Worm (Caenorhabditis elegans): ENCODE data around the gene C01C10.2.
A peak's percentile ranks its signal among the peaks of the same experiment; 100 is the strongest.

Gene C01C10.2

DNA sequence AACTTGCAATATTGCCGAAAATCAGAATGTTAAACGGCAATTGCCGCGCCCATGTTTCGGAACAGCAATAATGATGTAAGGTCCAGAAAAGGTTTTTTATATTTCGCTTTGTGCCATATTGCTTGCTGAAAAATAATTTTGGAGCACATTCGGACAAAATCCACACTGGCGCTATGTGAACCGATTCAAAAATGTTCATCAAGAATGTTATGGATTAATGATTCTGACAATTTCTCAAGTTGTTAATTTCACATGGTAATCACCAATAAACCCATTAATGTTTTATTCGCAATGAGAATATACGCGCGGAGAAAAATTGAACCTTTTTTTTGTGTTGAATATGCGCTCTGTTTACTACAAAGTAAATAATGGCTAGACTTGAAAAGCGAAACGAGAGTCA is 33.4 kb downstream of the C01C10.2 start:
- TF ChIP-seq aha-1 (tag) (peak; percentile 91), unc-62 (GFP tag; optimal IDR thresholded peaks at IDR 0.05 in 1 of 2) (peak in 1 of 2 experiments; percentile 74), unc-62 (tag; optimal IDR thresholded peaks at IDR 0.05) (no peak), nhr-102 (tag; optimal IDR thresholded peaks at IDR 0.05) (no peak)

- TF ChIP-seq aly-2 (tag; optimal IDR thresholded peaks at IDR 0.05) (no peak), F49E8.2 (tag; optimal IDR thresholded peaks at IDR 0.05; ENCODE audit: borderline replicate concordance) (no peak), unc-39 (tag; optimal IDR thresholded peaks at IDR 0.05) (no peak), pha-4 (GFP tag; IDR thresholded peaks at IDR 0.05) (no peak), pha-4 (tag; optimal IDR thresholded peaks at IDR 0.05) (no peak), Y75B8A.6 (GFP tag; IDR thresholded peaks at IDR 0.05) (no peak), F37D6.2 (tag; optimal IDR thresholded peaks at IDR 0.05) (no peak), lsy-2 (tag; optimal IDR thresholded peaks at IDR 0.05) (no peak), ctbp-1 (GFP tag; IDR thresholded peaks at IDR 0.05) (no peak), madf-9 (GFP tag; conservative IDR thresholded peaks at IDR 0.05) (no peak), lim-7 (GFP tag; IDR thresholded peaks at IDR 0.05) (no peak), mdl-1 (tag; optimal IDR thresholded peaks at IDR 0.05) (no peak), lin-39 (tag; optimal IDR thresholded peaks at IDR 0.05) (no peak), egl-43 (GFP tag; IDR thresholded peaks at IDR 0.05) (no peak), F10B5.3 (tag; optimal IDR thresholded peaks at IDR 0.05) (no peak), hlh-11 (tag; optimal IDR thresholded peaks at IDR 0.05) (no peak), mep-1 (tag; optimal IDR thresholded peaks at IDR 0.05) (no peak), fos-1 (tag; optimal IDR thresholded peaks at IDR 0.05) (no peak)
These were observed 37.1 kb downstream of the C01C10.2 start, which contains the start of gene C10A4.4 for ce11 chrX:7400788-7401187. Gene C10A4.4 (plus strand): TSS chrX:7401088.

DNA sequence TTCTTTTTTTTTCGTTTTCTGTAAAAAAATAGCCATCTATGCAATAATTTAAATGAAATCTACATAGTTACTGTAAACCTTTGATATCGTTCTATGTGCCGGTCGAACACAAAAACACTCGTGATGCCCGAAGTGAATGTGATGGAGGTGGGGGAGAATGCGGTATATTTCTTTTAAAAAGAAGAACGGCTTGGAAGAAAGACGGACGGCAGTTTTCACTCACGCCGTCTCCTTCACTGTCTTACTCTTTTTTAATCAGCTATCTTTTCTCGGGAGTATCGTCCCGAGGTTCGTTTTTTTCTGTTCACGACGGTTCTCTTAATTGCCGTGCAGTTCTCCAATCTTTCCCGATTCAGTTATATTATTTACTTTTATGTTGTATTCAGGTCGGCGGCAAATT is 39.3 kb downstream of the C01C10.2 start, which contains the start of gene C10A4.10:
C10A4.10 (plus strand) TSS at position 301 of the 400 bp plus-strand sequence.
- no peak for TF ChIP-seq php-3 (GFP tag; IDR thresholded peaks at IDR 0.05)
- no peak for TF ChIP-seq hlh-30 (tag; optimal IDR thresholded peaks at IDR 0.05; ENCODE audit: insufficient read depth)
- no peak for TF ChIP-seq lin-15B (tag; optimal IDR thresholded peaks at IDR 0.05)
- TF ChIP-seq lin-38 (GFP tag; IDR thresholded peaks at IDR 0.05) = no peak
- TF ChIP-seq R02D3.7 (tag; optimal IDR thresholded peaks at IDR 0.05) = no peak
- no peak for TF ChIP-seq F26F4.8 (GFP tag; conservative IDR thresholded peaks at IDR 0.05)
- no peak for TF ChIP-seq nhr-102 (tag; optimal IDR thresholded peaks at IDR 0.05)
- no peak for TF ChIP-seq duxl-1 (tag; optimal IDR thresholded peaks at IDR 0.05; ENCODE audit: poor library complexity)
- TF ChIP-seq lin-1 (GFP tag; IDR thresholded peaks at IDR 0.05) = no peak
- no peak for TF ChIP-seq snpc-4 (tag; optimal IDR thresholded peaks at IDR 0.05)
- no peak for TF ChIP-seq aly-2 (tag; optimal IDR thresholded peaks at IDR 0.05)
- no peak for TF ChIP-seq tra-1 (GFP tag; IDR thresholded peaks at IDR 0.05)
- TF ChIP-seq hif-1 (tag; optimal IDR thresholded peaks at IDR 0.05) = no peak
- TF ChIP-seq Y5F2A.4 (GFP tag; optimal IDR thresholded peaks at IDR 0.05) = no peak
- TF ChIP-seq dmd-6 (GFP tag; IDR thresholded peaks at IDR 0.05) = no peak
- TF ChIP-seq jun-1 (tag; optimal IDR thresholded peaks at IDR 0.05) = no peak
- TF ChIP-seq saeg-2 (GFP tag; IDR thresholded peaks at IDR 0.05) = no peak
- no peak for TF ChIP-seq ceh-32 (tag; optimal IDR thresholded peaks at IDR 0.05; ENCODE audit: poor library complexity)

- no peak for TF ChIP-seq aly-2 (tag; optimal IDR thresholded peaks at IDR 0.05)
- TF ChIP-seq F37D6.2 (tag; optimal IDR thresholded peaks at IDR 0.05) = no peak
- TF ChIP-seq unc-62 (GFP tag; optimal IDR thresholded peaks at IDR 0.05 in 1 of 2) = no peak
- no peak for TF ChIP-seq unc-62 (tag; optimal IDR thresholded peaks at IDR 0.05)
- no peak for TF ChIP-seq lin-1 (GFP tag; IDR thresholded peaks at IDR 0.05)
- TF ChIP-seq dve-1 (tag; optimal IDR thresholded peaks at IDR 0.05; ENCODE audit: insufficient read depth) = no peak
- no peak for TF ChIP-seq mep-1 (tag; optimal IDR thresholded peaks at IDR 0.05)
- TF ChIP-seq lim-7 (GFP tag; IDR thresholded peaks at IDR 0.05) = no peak
- no peak for TF ChIP-seq ceh-62 (tag; optimal IDR thresholded peaks at IDR 0.05)
- TF ChIP-seq egl-43 (GFP tag; IDR thresholded peaks at IDR 0.05) = no peak
- TF ChIP-seq pha-4 (GFP tag; IDR thresholded peaks at IDR 0.05) = no peak
- TF ChIP-seq pha-4 (tag; optimal IDR thresholded peaks at IDR 0.05) = no peak
- TF ChIP-seq hif-1 (tag; optimal IDR thresholded peaks at IDR 0.05) = no peak
- no peak for TF ChIP-seq madf-5 (GFP tag; IDR thresholded peaks at IDR 0.05)
- TF ChIP-seq lin-39 (tag; optimal IDR thresholded peaks at IDR 0.05) = no peak
- no peak for TF ChIP-seq nhr-111 (GFP tag; optimal IDR thresholded peaks at IDR 0.05)
- TF ChIP-seq zag-1 (tag; optimal IDR thresholded peaks at IDR 0.05) = no peak
- no peak for TF ChIP-seq fos-1 (tag; optimal IDR thresholded peaks at IDR 0.05)
- no peak for TF ChIP-seq vab-7 (GFP tag; IDR thresholded peaks at IDR 0.05)
- TF ChIP-seq ceh-32 (tag; optimal IDR thresholded peaks at IDR 0.05; ENCODE audit: poor library complexity) = no peak
- no peak for TF ChIP-seq lin-38 (GFP tag; IDR thresholded peaks at IDR 0.05)
These were observed 40.0 kb downstream of the C01C10.2 start, which contains the start of gene C10A4.13 for ce11 chrX:7397935-7398334. Gene C10A4.13 (minus strand): TSS chrX:7398035.

Data from whole organism, L4 larva.